Fruit fly (Drosophila melanogaster): ENCODE measurements around the gene CG15602.

DNA sequence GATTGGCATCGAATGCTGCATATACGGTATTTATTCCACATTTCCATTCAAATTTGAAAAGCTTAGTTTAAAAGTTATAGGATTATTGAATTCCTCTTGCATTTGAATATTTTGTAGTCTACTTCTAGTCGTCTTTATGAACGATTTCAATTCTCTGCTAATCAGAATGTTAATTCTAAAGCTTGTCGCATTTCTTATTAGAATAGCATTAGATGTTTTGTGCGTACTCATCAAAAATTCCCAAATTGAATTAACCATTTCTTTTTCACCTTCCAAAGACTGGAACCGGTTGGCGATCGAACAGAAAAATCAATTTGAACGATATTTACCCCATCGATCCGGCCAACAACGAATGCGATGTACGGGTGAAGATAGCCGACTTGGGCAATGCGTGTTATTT is 40.8 kb downstream of the CG15602 start:
- TF ChIP-seq CG32121 (GFP tag; IDR thresholded peaks at IDR 0.05) = no peak
- no peak for TF ChIP-seq CG12605 (GFP tag; IDR thresholded peaks at IDR 0.05)
- TF ChIP-seq Pif1B (GFP tag; optimal IDR thresholded peaks at IDR 0.05) = no peak
- no peak for TF ChIP-seq CG4496 (GFP tag; IDR thresholded peaks at IDR 0.05)
- TF ChIP-seq gl (tag; optimal IDR thresholded peaks at IDR 0.05) = no peak

Measured in whole organism, pupa.